Worm (Caenorhabditis elegans) whole organism, midembryonic: ENCODE measurements around the gene rsa-2.

Source experiments
- cog-1 ChIP-seq: sonication (generic microtip); optimal IDR thresholded peaks from 2 replicates; lab custom pipeline; 2016; ENCODE audit warnings: missing genetic modification characterization, missing compliant biosample characterization
- flt-1 ChIP-seq: fragments of 200-800 bp; sonication (Bioruptor generic); IDR thresholded peaks from 2 replicates; pipeline ENCODE4 v1.3.6; 2022; ENCODE audit warnings: missing genetic modification characterization, missing compliant biosample characterization
- ref-1 ChIP-seq: fragments of 200-800 bp; sonication (Bioruptor generic); conservative IDR thresholded peaks from 2 replicates; pipeline ENCODE4 v1.3.6; 2022; ENCODE audit warnings: missing genetic modification reagents, missing genetic modification characterization, missing compliant biosample characterization
- tab-1 ChIP-seq: fragments of 200-800 bp; sonication (Bioruptor generic); IDR thresholded peaks from 2 replicates; pipeline ENCODE4 v1.3.6; 2022; ENCODE audit warnings: missing genetic modification characterization, missing compliant biosample characterization

DNA sequence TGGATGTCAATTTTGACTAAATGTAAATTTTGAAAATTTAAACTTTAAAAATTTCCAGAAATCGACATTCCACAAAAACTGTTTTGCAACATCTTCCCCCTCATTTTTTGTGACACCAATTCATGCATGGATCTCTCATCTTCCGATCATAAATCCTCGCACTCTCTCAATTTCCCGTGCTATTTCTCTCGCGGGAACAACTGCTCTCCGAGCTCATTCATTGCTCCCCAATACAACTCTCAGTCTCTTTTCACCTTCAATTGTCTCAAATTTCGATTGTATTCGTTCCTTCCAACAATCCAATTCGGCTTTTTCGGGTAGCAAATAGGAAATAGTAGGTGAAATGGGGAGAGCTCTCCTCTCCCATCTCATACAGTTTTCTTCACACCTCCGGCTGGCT, 19.3 kb downstream of the rsa-2 start:
- TF ChIP-seq flt-1 (GFP tag; lab: Robert Waterston, UW) (no peak), ref-1 (GFP tag; lab: Robert Waterston, UW) (no peak), cog-1 (tag; lab: Kevin White, UChicago) (no peak), tab-1 (GFP tag; lab: Robert Waterston, UW) (no peak)
